Worm (Caenorhabditis elegans): ENCODE results near the gene amt-2.

DNA sequence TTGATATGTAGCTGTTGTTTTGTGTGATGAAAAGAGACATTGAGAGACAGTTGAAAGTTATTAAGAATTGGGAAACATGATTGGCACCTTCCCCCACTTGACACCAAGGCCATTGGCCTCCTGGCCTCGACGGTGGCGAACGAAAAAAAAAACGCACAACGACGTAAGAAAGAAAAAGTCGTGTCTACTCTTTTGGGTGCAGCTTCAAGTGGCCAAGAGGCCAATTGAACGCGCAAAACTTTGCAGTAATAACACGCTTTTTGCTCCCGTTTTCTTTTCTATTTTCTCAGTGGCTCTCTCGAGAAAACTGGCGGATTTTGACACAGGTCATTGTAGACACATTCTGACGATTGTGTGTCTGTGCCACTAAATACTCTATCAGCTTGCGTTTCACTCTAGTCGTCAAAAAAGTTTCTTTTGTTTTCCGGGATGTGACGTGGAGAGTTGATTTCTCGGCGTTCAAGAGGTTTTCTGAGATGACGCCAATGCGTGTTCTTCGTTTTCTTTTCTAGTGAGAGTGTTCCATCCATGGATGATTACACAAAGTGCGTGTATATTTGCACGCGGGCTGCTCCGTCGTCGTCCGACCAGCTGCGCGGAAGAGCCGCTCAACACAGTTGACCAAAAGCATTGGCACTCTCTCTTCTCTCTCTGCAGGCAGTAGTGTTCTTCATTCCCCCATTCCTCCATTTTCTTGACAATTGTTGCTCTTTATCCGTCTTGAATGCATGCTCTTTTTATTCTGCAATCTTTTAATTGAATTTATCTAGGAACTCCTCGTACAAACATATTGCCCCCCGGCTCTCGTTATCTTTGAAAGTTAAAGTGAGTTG lies 11.5 kb upstream of the amt-2 start:
- no peak for TF ChIP-seq sdz-12 (GFP tag; optimal IDR thresholded peaks at IDR 0.05)
- TF ChIP-seq nhr-25 (tag; optimal IDR thresholded peaks at IDR 0.05; ENCODE audit: borderline replicate concordance, insufficient read depth) = peak; percentile 52
- TF ChIP-seq lim-7 (GFP tag; IDR thresholded peaks at IDR 0.05) = no peak
- no peak for TF ChIP-seq ceh-32 (tag; optimal IDR thresholded peaks at IDR 0.05; ENCODE audit: poor library complexity)
- no peak for TF ChIP-seq nhr-6 (tag; optimal IDR thresholded peaks at IDR 0.05)
- no peak for TF ChIP-seq ztf-11 (tag; optimal IDR thresholded peaks at IDR 0.05)
- no peak for TF ChIP-seq nhr-11 (tag; optimal IDR thresholded peaks at IDR 0.05)
- no peak for TF ChIP-seq gei-8 (GFP tag; optimal IDR thresholded peaks at IDR 0.05)
- TF ChIP-seq zag-1 (tag; optimal IDR thresholded peaks at IDR 0.05) = no peak
- TF ChIP-seq pha-4 (GFP tag; IDR thresholded peaks at IDR 0.05) = no peak
- TF ChIP-seq pha-4 (tag; optimal IDR thresholded peaks at IDR 0.05) = no peak

All from whole organism, L4 larva.